Fruit fly (Drosophila melanogaster): Measurements from ENCODE around the gene Trc8.

The Trc8 gene

DNA sequence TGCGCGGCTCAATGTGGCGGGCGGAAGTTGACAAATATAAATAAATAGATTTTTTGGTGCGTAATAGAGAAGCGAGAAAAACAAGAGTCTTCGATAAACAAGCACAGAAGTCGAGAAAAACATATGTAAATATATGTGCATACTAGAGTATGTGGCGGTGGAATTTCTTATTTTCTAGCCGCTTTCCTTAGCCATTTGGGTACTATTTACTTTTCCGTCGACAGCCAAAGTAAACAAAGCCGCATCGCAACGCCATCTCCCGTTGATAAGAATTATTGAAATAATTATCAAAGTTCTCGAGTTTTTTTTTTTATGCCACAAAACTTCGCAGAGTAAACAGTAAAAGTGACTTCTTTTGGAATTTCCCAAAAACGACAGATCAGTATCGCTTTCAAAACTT lies 23.7 kb downstream of the Trc8 start (continued):
- TF ChIP-seq HHEX (GFP tag; optimal IDR thresholded peaks at IDR 0.05) (peak; percentile 31), caup (GFP tag; optimal IDR thresholded peaks at IDR 0.05; ENCODE audit: severe bottlenecking) (peak; percentile 42), zfh1 (GFP tag; IDR thresholded peaks at IDR 0.05) (peak; percentile 49; the same call in 2 of the 3 replicates), nerfin-1 (tag; optimal IDR thresholded peaks at IDR 0.05) (peak; percentile 20), CG10209 (GFP tag; optimal IDR thresholded peaks at IDR 0.05) (peak; percentile 26), CG1529 (GFP tag; optimal IDR thresholded peaks at IDR 0.05) (peak; percentile 33), CG8281 (tag; optimal IDR thresholded peaks at IDR 0.05) (peak; percentile 34), ems (GFP tag; optimal IDR thresholded peaks at IDR 0.05) (peak; percentile 2), Jarid2 (GFP tag; optimal IDR thresholded peaks at IDR 0.05) (no peak), pnt (GFP tag; optimal IDR thresholded peaks at IDR 0.05) (no peak), sd (tag; optimal IDR thresholded peaks at IDR 0.05) (peak; percentile 65), salm (tag; optimal IDR thresholded peaks at IDR 0.05) (peak; percentile 11), psq (GFP tag; optimal IDR thresholded peaks at IDR 0.05) (no peak), Asciz (GFP tag; optimal IDR thresholded peaks at IDR 0.05) (peak; percentile 56), CG18619 (GFP tag; optimal IDR thresholded peaks at IDR 0.05) (peak; percentile 12), CG6813 (GFP tag; optimal IDR thresholded peaks at IDR 0.05) (peak; percentile 66), CG2712 (tag; optimal IDR thresholded peaks at IDR 0.05) (peak; percentile 1), CrebB (tag; optimal IDR thresholded peaks at IDR 0.05) (peak; percentile 42), Fer1 (GFP tag; optimal IDR thresholded peaks at IDR 0.05) (peak; percentile 20), CG7556 (GFP tag; optimal IDR thresholded peaks at IDR 0.05) (no peak), CG12071 (GFP tag; optimal IDR thresholded peaks at IDR 0.05) (peak; percentile 27), p53 (GFP tag; optimal IDR thresholded peaks at IDR 0.05) (no peak), CG33213 (GFP tag; optimal IDR thresholded peaks at IDR 0.05) (peak; percentile 19)

- TF ChIP-seq CG3407 (GFP tag; optimal IDR thresholded peaks at IDR 0.05) (no peak), Adf1 (GFP tag; IDR thresholded peaks at IDR 0.05) (peak; percentile 51; the same call in 1 of the 2 replicates), Dip3 (GFP tag; optimal IDR thresholded peaks at IDR 0.05) (peak; percentile 61), CG15514 (GFP tag; optimal IDR thresholded peaks at IDR 0.05) (peak; percentile 41), CG13123 (GFP tag; optimal IDR thresholded peaks at IDR 0.05) (no peak), CG11085 (GFP tag; IDR thresholded peaks at IDR 0.05) (no peak), exex (tag; optimal IDR thresholded peaks at IDR 0.05) (peak; percentile 54), CG18476 (GFP tag; optimal IDR thresholded peaks at IDR 0.05) (peak; percentile 32), CG42726 (GFP tag; IDR thresholded peaks at IDR 0.05; ENCODE audit: partially characterized antibody) (no peak), CG31224 (GFP tag; IDR thresholded peaks at IDR 0.05) (peak; percentile 54), mld (GFP tag; IDR thresholded peaks at IDR 0.05; ENCODE audit: partially characterized antibody) (no peak), Sry-δ (GFP tag; optimal IDR thresholded peaks at IDR 0.05) (no peak), CG9609 (GFP tag; optimal IDR thresholded peaks at IDR 0.05) (peak; percentile 20), CG6175 (GFP tag; IDR thresholded peaks at IDR 0.05) (no peak), bbx (GFP tag; IDR thresholded peaks at IDR 0.05; ENCODE audit: partially characterized antibody) (peak; percentile 19; the same call in 1 of the 2 replicates), CG34224 (GFP tag; IDR thresholded peaks at IDR 0.05; ENCODE audit: partially characterized antibody) (0 out of 3 replicates have a peak, but pooled peaks have one; percentile 10), unc-4 (GFP tag; IDR thresholded peaks at IDR 0.05; ENCODE audit: partially characterized antibody) (peak; percentile 30; the same call in 1 of the 2 replicates), PHDP (tag; optimal IDR thresholded peaks at IDR 0.05) (peak; percentile 78), nerfin-2 (GFP tag; IDR thresholded peaks at IDR 0.05; ENCODE audit: partially characterized antibody) (no peak), NK7.1 (GFP tag; optimal IDR thresholded peaks at IDR 0.05) (no peak), CG10321 (GFP tag; IDR thresholded peaks at IDR 0.05) (no peak), CG15011 (GFP tag; optimal IDR thresholded peaks at IDR 0.05) (peak; percentile 12), CG31365 (tag; optimal IDR thresholded peaks at IDR 0.05) (peak; percentile 37), Gsc (GFP tag; IDR thresholded peaks at IDR 0.05) (no peak), Nf-YB (GFP tag; optimal IDR thresholded peaks at IDR 0.05) (peak; percentile 51), CG10979 (tag; optimal IDR thresholded peaks at IDR 0.05) (peak; percentile 27), CG1529 (GFP tag; optimal IDR thresholded peaks at IDR 0.05) (peak; percentile 11)
Measured at dm6 chr3R:29478952-29479538, 24.6 kb downstream of the Trc8 start.
